Fruit fly (Drosophila melanogaster) whole organism, adult: ENCODE data around the gene Manf.

Experiments used
- CG12768 ChIP-seq: fragments of 200-800 bp; sonication (Bioruptor generic); optimal IDR thresholded peaks from 2 replicates; lab custom pipeline; 2017; ENCODE audit warnings: missing biosample characterization, missing genetic modification characterization, mild to moderate bottlenecking, moderate library complexity, missing genetic modification reagents
- CG7045 ChIP-seq: fragments of 200-800 bp; sonication (Bioruptor generic); optimal IDR thresholded peaks from 2 replicates; lab custom pipeline; 2017; ENCODE audit warnings: missing biosample characterization, mild to moderate bottlenecking, missing genetic modification characterization
- CG7101 ChIP-seq: fragments of 200-800 bp; sonication (Bioruptor generic); optimal IDR thresholded peaks from 2 replicates; lab custom pipeline; 2018; ENCODE audit warnings: missing biosample characterization, mild to moderate bottlenecking, missing genetic modification characterization, moderate library complexity
- Clk ChIP-seq: fragments of 200-800 bp; sonication (Bioruptor generic); optimal IDR thresholded peaks from 2 replicates; lab custom pipeline; 2017; ENCODE audit warnings: missing biosample characterization, missing genetic modification characterization
- Hr96 ChIP-seq: fragments of 200-800 bp; sonication (Bioruptor generic); optimal IDR thresholded peaks from 2 replicates; lab custom pipeline; 2016; ENCODE audit warnings: missing biosample characterization, missing genetic modification characterization
- cnc ChIP-seq, 2 experiments: fragments of >200 bp; optimal IDR thresholded peaks; 2 replicates each; lab custom pipeline; 2017
- pad ChIP-seq: fragments of 200-800 bp; sonication (Bioruptor generic); optimal IDR thresholded peaks from 3 replicates; lab custom pipeline; 2017; ENCODE audit warnings: missing biosample characterization, missing genetic modification characterization, mild to moderate bottlenecking, moderate library complexity, missing genetic modification reagents

DNA sequence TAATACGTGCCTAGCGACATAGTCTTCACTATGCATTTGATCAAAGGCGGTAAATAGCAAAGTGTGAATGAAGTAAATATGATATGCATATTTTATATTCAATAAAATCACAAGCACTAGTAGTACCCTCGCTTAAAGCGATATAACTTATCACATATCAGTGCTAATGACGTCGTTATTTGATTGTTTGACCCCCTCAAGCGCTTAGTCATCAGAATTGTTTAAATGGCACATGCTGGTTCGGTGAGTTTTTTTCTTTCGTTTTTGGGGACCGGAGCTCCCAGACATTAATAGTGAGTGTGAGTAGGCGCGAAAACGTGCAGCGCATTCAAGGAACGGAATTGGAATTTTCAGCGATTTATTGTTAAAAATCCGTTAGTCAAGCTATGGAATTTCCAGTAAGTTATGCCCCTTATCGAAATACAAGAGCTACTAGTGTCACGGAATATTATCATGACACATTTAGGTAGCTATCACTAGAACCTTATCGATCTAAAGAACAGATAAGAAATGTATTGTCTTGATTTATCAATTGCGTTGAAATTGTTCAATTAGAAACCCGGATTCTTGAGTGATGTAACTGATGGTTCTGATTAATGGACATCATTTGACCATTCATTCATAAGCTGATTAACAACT lies 1.5 kb upstream of the Manf start:
- TF ChIP-seq pad (GFP tag; lab: Kevin White, UChicago) (no peak), cnc (optimal IDR thresholded peaks at IDR 0.05; lab: Kevin White, UChicago) (no peak), CG12768 (no peak), CG7101 (tag; lab: Kevin White, UChicago) (no peak), Clk (GFP tag; lab: Kevin White, UChicago) (no peak), CG7045 (GFP tag; lab: Kevin White, UChicago) (no peak), Hr96 (GFP tag; lab: Kevin White, UChicago) (no peak)
